Worm (Caenorhabditis elegans): Measurements from ENCODE around the gene K06H7.8.

- TF ChIP-seq ama-1 (optimal IDR thresholded peaks at IDR 0.05), result no peak
- TF ChIP-seq hnd-1 (tag; optimal IDR thresholded peaks at IDR 0.05), result no peak
- TF ChIP-seq tbx-11 (GFP tag; IDR thresholded peaks at IDR 0.05), result no peak
- TF ChIP-seq F13C5.2 (tag; optimal IDR thresholded peaks at IDR 0.05), result no peak
- TF ChIP-seq B0310.2 (tag; optimal IDR thresholded peaks at IDR 0.05), result no peak
- TF ChIP-seq ets-7 (tag; optimal IDR thresholded peaks at IDR 0.05), result no peak
- no peak for TF ChIP-seq ceh-36 (tag; optimal IDR thresholded peaks at IDR 0.05)
- no peak for TF ChIP-seq tra-4 (tag; optimal IDR thresholded peaks at IDR 0.05)
- no peak for TF ChIP-seq hmg-4 (GFP tag; optimal IDR thresholded peaks at IDR 0.05)
- no peak for TF ChIP-seq ceh-13 (GFP tag; optimal IDR thresholded peaks at IDR 0.05)
- no peak for TF ChIP-seq flt-1 (GFP tag; IDR thresholded peaks at IDR 0.05)
- no peak for TF ChIP-seq tbx-37 (GFP tag; conservative IDR thresholded peaks at IDR 0.05)
Observed at ce11 chrIII:8133346-8133745, 35.3 kb upstream of the K06H7.8 start, which contains the start of gene C14B9.2.
